Fruit fly (Drosophila melanogaster): Measurements from ENCODE around the gene CG43703.
A peak's percentile ranks its signal among the peaks of the same experiment; 100 is the strongest.

Gene CG43703

dm6 chr2L:3802818-3803456, 37.6 kb downstream of the CG43703 start (continued):
- TF ChIP-seq cato (GFP tag; optimal IDR thresholded peaks at IDR 0.05; ENCODE audit: borderline replicate concordance) (peak; percentile 44), Six4 (GFP tag; optimal IDR thresholded peaks at IDR 0.05) (peak; percentile 39), HLHmδ (GFP tag; optimal IDR thresholded peaks at IDR 0.05) (no peak), nau (GFP tag; optimal IDR thresholded peaks at IDR 0.05) (no peak), Rx (GFP tag; IDR thresholded peaks at IDR 0.05) (no peak), eyg (GFP tag; optimal IDR thresholded peaks at IDR 0.05) (peak; percentile 46), org-1 (GFP tag; optimal IDR thresholded peaks at IDR 0.05) (peak; percentile 35), gfzf (GFP tag; optimal IDR thresholded peaks at IDR 0.05) (no peak), nerfin-1 (tag; optimal IDR thresholded peaks at IDR 0.05) (no peak), peb (GFP tag; IDR thresholded peaks at IDR 0.05) (no peak), CG12236 (GFP tag; optimal IDR thresholded peaks at IDR 0.05) (no peak), aop (GFP tag; IDR thresholded peaks at IDR 0.05) (no peak), CoRest (tag; optimal IDR thresholded peaks at IDR 0.05) (peak; percentile 81), CG11093 (GFP tag; IDR thresholded peaks at IDR 0.05) (no peak), Antp (GFP tag; optimal IDR thresholded peaks at IDR 0.05) (peak; percentile 12), nom (GFP tag; optimal IDR thresholded peaks at IDR 0.05) (no peak), HLH54F (GFP tag; optimal IDR thresholded peaks at IDR 0.05) (peak; percentile 58), CG3065 (GFP tag; optimal IDR thresholded peaks at IDR 0.05) (no peak), lbe (GFP tag; optimal IDR thresholded peaks at IDR 0.05) (no peak), Oaz (GFP tag; IDR thresholded peaks at IDR 0.05) (no peak; the same call in 1 of the 2 replicates), Hand (GFP tag; optimal IDR thresholded peaks at IDR 0.05) (peak; percentile 28), bab2 (GFP tag; optimal IDR thresholded peaks at IDR 0.05) (peak; percentile 51), odd (GFP tag; optimal IDR thresholded peaks at IDR 0.05) (no peak), D19A (tag; optimal IDR thresholded peaks at IDR 0.05) (peak; percentile 64), Blimp-1 (GFP tag; optimal IDR thresholded peaks at IDR 0.05) (no peak), CG12942 (GFP tag; optimal IDR thresholded peaks at IDR 0.05) (peak; percentile 34), Sin3A (optimal IDR thresholded peaks at IDR 0.05) (no peak), CG3163 (GFP tag; optimal IDR thresholded peaks at IDR 0.05) (peak; percentile 45), CG6689 (GFP tag; IDR thresholded peaks at IDR 0.05) (peak; percentile 66), sd (tag; optimal IDR thresholded peaks at IDR 0.05) (no peak), dpn (GFP tag; optimal IDR thresholded peaks at IDR 0.05) (peak; percentile 56 to 58), gro (GFP tag; optimal IDR thresholded peaks at IDR 0.05) (no peak), slp2 (GFP tag; optimal IDR thresholded peaks at IDR 0.05) (peak; percentile 39), Ravus (GFP tag; IDR thresholded peaks at IDR 0.05) (no peak), ATbp (GFP tag; optimal IDR thresholded peaks at IDR 0.05) (peak; percentile 30), CG9609 (GFP tag; optimal IDR thresholded peaks at IDR 0.05) (no peak), cwo (GFP tag; optimal IDR thresholded peaks at IDR 0.05) (no peak), shn (GFP tag; optimal IDR thresholded peaks at IDR 0.05) (peak; percentile 34), bbx (GFP tag; IDR thresholded peaks at IDR 0.05; ENCODE audit: partially characterized antibody) (no peak), sens (GFP tag) (peak; percentile 91), CG10959 (GFP tag; IDR thresholded peaks at IDR 0.05) (no peak), Nf-YC (tag; optimal IDR thresholded peaks at IDR 0.05) (no peak), Gug (GFP tag; IDR thresholded peaks at IDR 0.05) (peak; percentile 25; the same call in 2 of the 4 replicates), CG2712 (tag; optimal IDR thresholded peaks at IDR 0.05) (peak; percentile 59), Dref (GFP tag; IDR thresholded peaks at IDR 0.05) (peak; percentile 21; the same call in 1 of the 2 replicates), Hr3 (GFP tag; optimal IDR thresholded peaks at IDR 0.05) (peak; percentile 74), CG10979 (tag; optimal IDR thresholded peaks at IDR 0.05) (peak; percentile 49), ash1 (GFP tag; optimal IDR thresholded peaks at IDR 0.05) (no peak), MTF-1 (GFP tag; optimal IDR thresholded peaks at IDR 0.05; ENCODE audit: borderline replicate concordance) (peak; percentile 12), Hmr (GFP tag; optimal IDR thresholded peaks at IDR 0.05) (peak; percentile 74), CG4424 (GFP tag; optimal IDR thresholded peaks at IDR 0.05) (peak; percentile 60)

Measured in whole organism, embryonic.